Worm (Caenorhabditis elegans): ENCODE measurements around the gene nspb-8.

ce11 chrII:14587407-14587806, 7.0 kb upstream of the nspb-8 start, which contains the start of gene C01G12.5:
- TF ChIP-seq F33H1.4 (GFP tag; IDR thresholded peaks at IDR 0.05) (no peak), attf-6 (GFP tag; IDR thresholded peaks at IDR 0.05) (no peak), K11D2.4 (GFP tag; IDR thresholded peaks at IDR 0.05) (no peak), sea-2 (GFP tag; IDR thresholded peaks at IDR 0.05) (no peak), nfyb-1 (GFP tag; IDR thresholded peaks at IDR 0.05) (no peak), B0019.2 (GFP tag; conservative IDR thresholded peaks at IDR 0.05) (no peak), F49E8.2 (tag; optimal IDR thresholded peaks at IDR 0.05; ENCODE audit: insufficient read depth) (no peak), unc-130 (GFP tag; optimal IDR thresholded peaks at IDR 0.05) (no peak), F23B12.7 (tag; optimal IDR thresholded peaks at IDR 0.05; ENCODE audit: insufficient read depth) (no peak), lsl-1 (GFP tag; optimal IDR thresholded peaks at IDR 0.05) (no peak), nfya-2 (GFP tag; IDR thresholded peaks at IDR 0.05) (no peak), lin-35 (GFP tag; optimal IDR thresholded peaks at IDR 0.05) (no peak), B0261.1 (tag; optimal IDR thresholded peaks at IDR 0.05) (no peak), gei-17 (GFP tag; optimal IDR thresholded peaks at IDR 0.05) (no peak)

Data from whole organism, young adult.